Worm (Caenorhabditis elegans) whole organism, mixed stage, embryonic: ENCODE measurements around the gene D1014.2.
A peak's percentile ranks its signal among the peaks of the same experiment; 100 is the strongest.

Experiments
- cnd-1 ChIP-seq: fragments of 200-800 bp; sonication (Bioruptor generic); optimal IDR thresholded peaks from 2 replicates; lab custom pipeline; 2018; ENCODE audit warnings: mild to moderate bottlenecking, missing genetic modification characterization, missing compliant biosample characterization
- elt-1 ChIP-seq: sonication (generic microtip); optimal IDR thresholded peaks from 2 replicates; lab custom pipeline; 2017; ENCODE audit warnings: missing genetic modification characterization, mild to moderate bottlenecking, missing compliant biosample characterization, antibody characterized with exemption, moderate library complexity, borderline replicate concordance; ENCODE audit not compliant: insufficient read depth
- elt-3 ChIP-seq: fragments of 150-350 bp; optimal IDR thresholded peaks from 2 replicates; lab custom pipeline; 2014; ENCODE audit warnings: missing biosample characterization, missing genetic modification characterization
- hlh-1 ChIP-seq: fragments of 150-350 bp; optimal IDR thresholded peaks from 2 replicates; lab custom pipeline; 2014; ENCODE audit warnings: missing biosample characterization, missing genetic modification reagents, missing genetic modification characterization
- lin-13 ChIP-seq: fragments of 150-350 bp; optimal IDR thresholded peaks from 2 replicates; lab custom pipeline; 2014; ENCODE audit warnings: missing biosample characterization, missing genetic modification characterization
- mep-1 ChIP-seq: fragments of 150-350 bp; optimal IDR thresholded peaks from 2 replicates; lab custom pipeline; 2017; ENCODE audit warnings: missing biosample characterization, missing genetic modification reagents, missing genetic modification characterization, inconsistent platforms
- nhr-12 ChIP-seq: fragments of 150-350 bp; optimal IDR thresholded peaks from 2 replicates; lab custom pipeline; 2014; ENCODE audit warnings: missing biosample characterization, missing genetic modification characterization
- nhr-237 ChIP-seq: fragments of 150-350 bp; optimal IDR thresholded peaks from 2 replicates; lab custom pipeline; 2014; ENCODE audit warnings: missing biosample characterization, missing genetic modification characterization
- nhr-76 ChIP-seq: sonication (generic microtip); optimal IDR thresholded peaks from 2 replicates; lab custom pipeline; 2017; ENCODE audit warnings: missing biosample characterization, missing genetic modification characterization
- snpc-4 ChIP-seq: fragments of 150-350 bp; optimal IDR thresholded peaks from 2 replicates; lab custom pipeline; 2014; ENCODE audit warnings: missing biosample characterization, missing genetic modification characterization
- unc-120 ChIP-seq: sonication (generic microtip); optimal IDR thresholded peaks from 2 replicates; lab custom pipeline; 2017; ENCODE audit warnings: missing genetic modification characterization, missing compliant biosample characterization; ENCODE audit not compliant: poor library complexity, severe bottlenecking
- unc-39 ChIP-seq: fragments of 150-350 bp; optimal IDR thresholded peaks from 2 replicates; lab custom pipeline; 2014; ENCODE audit warnings: missing biosample characterization, missing genetic modification characterization
- zip-8 ChIP-seq: fragments of 150-350 bp; optimal IDR thresholded peaks from 2 replicates; lab custom pipeline; 2014; ENCODE audit warnings: missing biosample characterization, missing genetic modification characterization

ce11 chrV:8178914-8179542 lies 35.3 kb downstream of the D1014.2 start, which contains the start of gene srp-7:
- TF ChIP-seq unc-39 (tag; lab: Kevin White, UChicago): no peak
- no peak for TF ChIP-seq unc-120 (tag; lab: Kevin White, UChicago)
- TF ChIP-seq mep-1: no peak
- no peak for TF ChIP-seq elt-1 (tag; lab: Kevin White, UChicago)
- no peak for TF ChIP-seq lin-13 (tag; lab: Kevin White, UChicago)
- peak; percentile 22 for TF ChIP-seq nhr-237
- TF ChIP-seq nhr-76 (tag; lab: Kevin White, UChicago): no peak
- TF ChIP-seq cnd-1 (tag; lab: Kevin White, UChicago): no peak
- TF ChIP-seq nhr-12 (tag; lab: Kevin White, UChicago): no peak
- TF ChIP-seq zip-8 (tag; lab: Kevin White, UChicago): no peak
- TF ChIP-seq hlh-1 (tag; lab: Kevin White, UChicago): no peak
- no peak for TF ChIP-seq elt-3 (tag; lab: Kevin White, UChicago)
- TF ChIP-seq snpc-4 (tag; lab: Kevin White, UChicago): no peak
